Worm (Caenorhabditis elegans): ENCODE data around the gene emb-9.

DNA sequence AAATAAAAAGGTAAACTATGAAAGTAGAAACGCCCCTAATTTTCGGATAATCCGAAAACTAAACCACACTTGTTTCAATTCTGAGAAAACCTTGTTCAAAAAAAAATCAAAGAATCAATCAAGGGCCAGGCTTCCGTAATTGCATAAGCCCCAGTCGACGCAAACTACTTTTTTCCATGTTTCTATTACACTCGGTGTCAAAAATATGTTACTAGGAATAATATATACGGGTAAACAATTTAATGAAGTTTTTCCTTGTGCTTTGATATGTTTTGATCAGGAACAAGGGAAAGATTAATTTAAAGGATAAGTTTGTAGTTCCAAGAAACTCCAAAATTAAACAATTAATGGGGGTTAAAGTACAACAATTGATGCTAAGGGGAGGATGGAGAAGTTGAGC is 34.4 kb downstream of the emb-9 start:
- TF ChIP-seq unc-62 (GFP tag; optimal IDR thresholded peaks at IDR 0.05) (no peak), mep-1 (tag; optimal IDR thresholded peaks at IDR 0.05) (no peak)
